Worm (Caenorhabditis elegans): ENCODE measurements around the gene mrp-8.

- TF ChIP-seq dao-5 (tag; optimal IDR thresholded peaks at IDR 0.05) (no peak), W03F9.2 (tag; optimal IDR thresholded peaks at IDR 0.05) (no peak), him-1 (tag; optimal IDR thresholded peaks at IDR 0.05) (no peak)
These were observed 10.5 kb downstream of the mrp-8 start for ce11 chrIII:12292465-12292864.

Data from whole organism, L4/young adult.